Worm (Caenorhabditis elegans) whole organism, midembryonic: ENCODE results near the gene syx-18.

ENCODE experiments used
- T22C8.4 ChIP-seq: fragments of 200-800 bp; sonication (Bioruptor generic); IDR thresholded peaks from 2 replicates; pipeline ENCODE4 v1.3.6; 2022; ENCODE audit warnings: missing genetic modification characterization, missing compliant biosample characterization
- cog-1 ChIP-seq: sonication (generic microtip); optimal IDR thresholded peaks from 2 replicates; lab custom pipeline; 2016; ENCODE audit warnings: missing genetic modification characterization, missing compliant biosample characterization
- flt-1 ChIP-seq: fragments of 200-800 bp; sonication (Bioruptor generic); IDR thresholded peaks from 2 replicates; pipeline ENCODE4 v1.3.6; 2022; ENCODE audit warnings: missing genetic modification characterization, missing compliant biosample characterization
- klf-2 ChIP-seq: fragments of 200-800 bp; sonication (Bioruptor generic); conservative IDR thresholded peaks from 2 replicates; pipeline ENCODE4 v1.3.6; 2022; ENCODE audit warnings: missing genetic modification reagents, missing genetic modification characterization, missing compliant biosample characterization
- med-1 ChIP-seq: sonication (generic microtip); optimal IDR thresholded peaks from 2 replicates; lab custom pipeline; 2017; ENCODE audit warnings: missing genetic modification characterization, mild to moderate bottlenecking, missing compliant biosample characterization, antibody characterized with exemption, missing genetic modification reagents; ENCODE audit not compliant: insufficient read depth
- ref-1 ChIP-seq: fragments of 200-800 bp; sonication (Bioruptor generic); conservative IDR thresholded peaks from 2 replicates; pipeline ENCODE4 v1.3.6; 2022; ENCODE audit warnings: missing genetic modification reagents, missing genetic modification characterization, missing compliant biosample characterization
- tab-1 ChIP-seq: fragments of 200-800 bp; sonication (Bioruptor generic); IDR thresholded peaks from 2 replicates; pipeline ENCODE4 v1.3.6; 2022; ENCODE audit warnings: missing genetic modification characterization, missing compliant biosample characterization
- ztf-23 ChIP-seq: fragments of 200-800 bp; sonication (Bioruptor generic); IDR thresholded peaks from 2 replicates; pipeline ENCODE4 v1.3.6; 2022; ENCODE audit warnings: missing genetic modification reagents, missing genetic modification characterization, missing compliant biosample characterization
- ztf-29 ChIP-seq: fragments of 200-800 bp; sonication (Bioruptor generic); IDR thresholded peaks from 2 replicates; pipeline ENCODE4 v1.3.6; 2022; ENCODE audit warnings: missing genetic modification reagents, missing genetic modification characterization, missing compliant biosample characterization

The syx-18 gene

ce11 chrV:6666557-6666956 is 11.3 kb upstream of the syx-18 start:
- TF ChIP-seq ztf-29 (GFP tag; lab: Robert Waterston, UW) (no peak), T22C8.4 (no peak), cog-1 (tag; lab: Kevin White, UChicago) (no peak), klf-2 (GFP tag; lab: Robert Waterston, UW) (no peak), med-1 (GFP tag; lab: Kevin White, UChicago) (no peak), ztf-23 (GFP tag; lab: Robert Waterston, UW) (no peak), flt-1 (GFP tag; lab: Robert Waterston, UW) (no peak), ref-1 (GFP tag; lab: Robert Waterston, UW) (no peak), tab-1 (no peak)

- TF ChIP-seq ztf-29 (GFP tag; lab: Robert Waterston, UW), result no peak
- TF ChIP-seq ref-1 (GFP tag; lab: Robert Waterston, UW), result no peak
- TF ChIP-seq flt-1 (GFP tag; lab: Robert Waterston, UW), result no peak
- no peak for TF ChIP-seq med-1 (GFP tag; lab: Kevin White, UChicago)
- TF ChIP-seq tab-1, result no peak
These were observed 10.5 kb upstream of the syx-18 start, which contains the start of gene pmp-5 for ce11 chrV:6665751-6666150. pmp-5 (minus strand) TSS chrV:6665813.

- TF ChIP-seq klf-2 (GFP tag; lab: Robert Waterston, UW) (no peak), ztf-29 (GFP tag; lab: Robert Waterston, UW) (no peak), med-1 (GFP tag; lab: Kevin White, UChicago) (no peak), flt-1 (GFP tag; lab: Robert Waterston, UW) (no peak), cog-1 (tag; lab: Kevin White, UChicago) (no peak), ref-1 (GFP tag; lab: Robert Waterston, UW) (no peak), tab-1 (no peak), ztf-23 (GFP tag; lab: Robert Waterston, UW) (no peak), T22C8.4 (no peak)
These were observed 7.3 kb upstream of the syx-18 start for ce11 chrV:6662505-6662904.

ce11 chrV:6661658-6662057 is 6.4 kb upstream of the syx-18 start:
- TF ChIP-seq tab-1, result no peak
- TF ChIP-seq ztf-23 (GFP tag; lab: Robert Waterston, UW), result no peak

- TF ChIP-seq cog-1 (tag; lab: Kevin White, UChicago) (no peak), tab-1 (no peak), ztf-23 (GFP tag; lab: Robert Waterston, UW) (no peak), med-1 (GFP tag; lab: Kevin White, UChicago) (no peak), ref-1 (GFP tag; lab: Robert Waterston, UW) (no peak), ztf-29 (GFP tag; lab: Robert Waterston, UW) (no peak), T22C8.4 (no peak), flt-1 (GFP tag; lab: Robert Waterston, UW) (no peak), klf-2 (GFP tag; lab: Robert Waterston, UW) (no peak)
These were observed 4.3 kb upstream of the syx-18 start for ce11 chrV:6659533-6659932.

- TF ChIP-seq med-1 (GFP tag; lab: Kevin White, UChicago), result no peak
These were observed 3.5 kb upstream of the syx-18 start for ce11 chrV:6658765-6659164.

- TF ChIP-seq tab-1, result no peak
- TF ChIP-seq ztf-23 (GFP tag; lab: Robert Waterston, UW), result no peak
- no peak for TF ChIP-seq med-1 (GFP tag; lab: Kevin White, UChicago)
- no peak for TF ChIP-seq T22C8.4
- TF ChIP-seq flt-1 (GFP tag; lab: Robert Waterston, UW), result no peak
- no peak for TF ChIP-seq klf-2 (GFP tag; lab: Robert Waterston, UW)
- no peak for TF ChIP-seq cog-1 (tag; lab: Kevin White, UChicago)
- TF ChIP-seq ref-1 (GFP tag; lab: Robert Waterston, UW), result no peak
- TF ChIP-seq ztf-29 (GFP tag; lab: Robert Waterston, UW), result no peak
These were observed 2.4 kb upstream of the syx-18 start for ce11 chrV:6657532-6658259.

DNA sequence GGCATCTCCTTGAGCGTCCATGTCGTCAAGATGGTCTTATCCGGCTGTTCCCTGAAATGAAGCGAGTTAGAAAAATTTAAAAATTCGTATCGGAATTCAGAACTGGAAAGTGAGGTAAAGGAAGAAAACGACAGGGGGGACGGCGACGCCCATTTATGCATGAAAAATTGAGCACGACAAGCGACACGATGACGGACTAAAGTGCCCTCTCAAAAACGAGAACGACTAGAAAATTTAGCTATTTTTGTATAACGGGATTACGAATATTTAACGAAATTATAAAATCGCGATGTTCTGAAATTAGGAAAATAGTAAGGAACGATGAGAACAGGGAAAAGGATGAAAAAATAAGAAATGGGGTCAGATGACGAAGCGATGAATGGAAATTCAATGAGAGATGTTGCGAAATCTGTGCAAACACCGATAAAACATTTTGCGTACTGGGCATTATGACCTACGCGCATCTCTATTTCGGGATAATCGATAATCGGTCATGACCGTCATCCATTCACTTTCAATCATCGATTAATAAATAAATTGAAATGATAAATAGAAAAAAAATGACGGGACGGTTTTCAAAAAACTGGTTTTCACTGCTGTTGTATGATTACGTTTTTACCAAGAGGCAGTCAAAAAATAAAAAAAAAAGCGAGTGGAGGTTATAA is 1.3 kb upstream of the syx-18 start, which contains the start of gene snb-1:
Gene snb-1 (minus strand): TSS at position 51 of the 665 bp plus-strand sequence.
- TF ChIP-seq T22C8.4 (peak; percentile 89), flt-1 (GFP tag; lab: Robert Waterston, UW) (no peak)

DNA sequence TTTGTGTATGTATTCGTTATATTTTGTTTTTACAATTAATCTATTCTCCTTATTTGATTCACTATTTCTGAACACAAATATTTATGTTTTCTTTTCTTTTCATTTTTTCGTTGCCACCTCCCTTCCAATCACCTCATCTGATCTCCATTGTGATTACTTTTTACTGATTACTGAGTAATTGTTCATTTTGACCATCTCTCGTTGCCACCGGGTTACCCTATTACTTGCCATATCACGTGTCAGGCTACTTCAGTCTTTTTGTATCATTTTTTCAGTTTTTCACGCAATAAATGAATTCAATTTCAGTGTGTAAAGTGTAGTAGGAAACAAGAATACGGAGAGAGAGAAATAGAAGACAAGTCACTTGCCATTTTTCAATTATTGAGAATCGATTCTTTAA is 3.2 kb downstream of the syx-18 start, which contains the start of gene T10H9.8:
Gene T10H9.8 (plus strand): TSS at position 301 of the 400 bp plus-strand sequence.
- TF ChIP-seq tab-1, result no peak
- no peak for TF ChIP-seq med-1 (GFP tag; lab: Kevin White, UChicago)
- no peak for TF ChIP-seq ref-1 (GFP tag; lab: Robert Waterston, UW)
- no peak for TF ChIP-seq ztf-23 (GFP tag; lab: Robert Waterston, UW)
- no peak for TF ChIP-seq cog-1 (tag; lab: Kevin White, UChicago)
- no peak for TF ChIP-seq T22C8.4
- no peak for TF ChIP-seq flt-1 (GFP tag; lab: Robert Waterston, UW)
- no peak for TF ChIP-seq klf-2 (GFP tag; lab: Robert Waterston, UW)
- no peak for TF ChIP-seq ztf-29 (GFP tag; lab: Robert Waterston, UW)

- TF ChIP-seq ztf-29 (GFP tag; lab: Robert Waterston, UW) (no peak), ztf-23 (GFP tag; lab: Robert Waterston, UW) (no peak), T22C8.4 (no peak), klf-2 (GFP tag; lab: Robert Waterston, UW) (no peak), cog-1 (tag; lab: Kevin White, UChicago) (no peak), flt-1 (GFP tag; lab: Robert Waterston, UW) (no peak), ref-1 (GFP tag; lab: Robert Waterston, UW) (no peak), med-1 (GFP tag; lab: Kevin White, UChicago) (no peak), tab-1 (no peak)
These were observed 4.7 kb downstream of the syx-18 start for ce11 chrV:6650508-6650907.
